Worm (Caenorhabditis elegans): ENCODE results near the gene Y38H6C.20.

Y38H6C.20 gene

ce11 chrV:20551096-20551495 is at the start of gene Y38H6C.20:
Y38H6C.20 (minus strand) TSS chrV:20551196.
- TF ChIP-seq C34F6.9 (tag; optimal IDR thresholded peaks at IDR 0.05) (no peak), fos-1 (tag; optimal IDR thresholded peaks at IDR 0.05) (no peak), mdl-1 (tag; optimal IDR thresholded peaks at IDR 0.05) (no peak), unc-62 (GFP tag; optimal IDR thresholded peaks at IDR 0.05) (no peak), dmd-4 (tag; optimal IDR thresholded peaks at IDR 0.05) (no peak), ceh-16 (tag; optimal IDR thresholded peaks at IDR 0.05) (no peak), ztf-1 (GFP tag; conservative IDR thresholded peaks at IDR 0.05) (no peak), elt-3 (tag; optimal IDR thresholded peaks at IDR 0.05) (no peak), nhr-129 (tag; optimal IDR thresholded peaks at IDR 0.05) (no peak), nhr-77 (tag; optimal IDR thresholded peaks at IDR 0.05) (no peak), nhr-25 (tag; optimal IDR thresholded peaks at IDR 0.05) (no peak), nhr-6 (tag; optimal IDR thresholded peaks at IDR 0.05) (no peak), nhr-10 (tag; optimal IDR thresholded peaks at IDR 0.05) (no peak), nhr-11 (tag; optimal IDR thresholded peaks at IDR 0.05) (no peak), zag-1 (tag; optimal IDR thresholded peaks at IDR 0.05) (no peak), nhr-12 (tag; optimal IDR thresholded peaks at IDR 0.05) (no peak), peb-1 (tag; optimal IDR thresholded peaks at IDR 0.05) (no peak), sem-4 (tag; optimal IDR thresholded peaks at IDR 0.05) (no peak)

- TF ChIP-seq snpc-4 (tag; optimal IDR thresholded peaks at IDR 0.05) (no peak), lin-11 (tag; optimal IDR thresholded peaks at IDR 0.05) (no peak), peb-1 (tag; optimal IDR thresholded peaks at IDR 0.05) (no peak), fos-1 (tag; optimal IDR thresholded peaks at IDR 0.05) (no peak)
Measured at ce11 chrV:20600704-20601103, 49.7 kb upstream of the Y38H6C.20 start.

ce11 chrV:20599795-20600194 is 48.8 kb upstream of the Y38H6C.20 start, which contains the start of gene col-163:
col-163 (plus strand) TSS chrV:20600095.
- no peak for TF ChIP-seq sma-3 (GFP tag; optimal IDR thresholded peaks at IDR 0.05)
- no peak for TF ChIP-seq nhr-77 (tag; optimal IDR thresholded peaks at IDR 0.05)
- no peak for TF ChIP-seq peb-1 (tag; optimal IDR thresholded peaks at IDR 0.05)
- TF ChIP-seq nhr-129 (tag; optimal IDR thresholded peaks at IDR 0.05), result no peak

- TF ChIP-seq dmd-4 (tag; optimal IDR thresholded peaks at IDR 0.05) (no peak), unc-62 (GFP tag; optimal IDR thresholded peaks at IDR 0.05) (no peak), nhr-23 (tag; optimal IDR thresholded peaks at IDR 0.05) (no peak)
Measured at ce11 chrV:20597076-20597475, 46.1 kb upstream of the Y38H6C.20 start, which contains the start of gene F46B3.1. F46B3.1 (minus strand) TSS chrV:20597176.

ce11 chrV:20595653-20596052 is 44.7 kb upstream of the Y38H6C.20 start, which contains the start of gene F26F2.11:
F26F2.11 (minus strand) TSS chrV:20595753.
- TF ChIP-seq sem-4 (tag; optimal IDR thresholded peaks at IDR 0.05) (no peak), nhr-11 (tag; optimal IDR thresholded peaks at IDR 0.05) (no peak), lin-11 (tag; optimal IDR thresholded peaks at IDR 0.05) (no peak), ztf-11 (tag; optimal IDR thresholded peaks at IDR 0.05) (no peak), aly-2 (tag; optimal IDR thresholded peaks at IDR 0.05) (no peak), unc-55 (GFP tag; optimal IDR thresholded peaks at IDR 0.05) (no peak), ZK546.5 (tag; optimal IDR thresholded peaks at IDR 0.05) (no peak), nhr-237 (tag; optimal IDR thresholded peaks at IDR 0.05) (no peak), R02D3.7 (tag; optimal IDR thresholded peaks at IDR 0.05) (no peak), mab-5 (tag; optimal IDR thresholded peaks at IDR 0.05) (no peak), nhr-21 (tag; optimal IDR thresholded peaks at IDR 0.05) (no peak), skn-1 (tag; optimal IDR thresholded peaks at IDR 0.05) (no peak), lin-39 (tag; optimal IDR thresholded peaks at IDR 0.05) (no peak), ztf-4 (tag; optimal IDR thresholded peaks at IDR 0.05) (no peak), ceh-16 (tag; optimal IDR thresholded peaks at IDR 0.05) (no peak)

ce11 chrV:20594746-20595145 is 43.8 kb upstream of the Y38H6C.20 start, which contains the start of gene F26F2.10:
F26F2.10 (minus strand) TSS chrV:20594846.
- no peak for TF ChIP-seq ceh-16 (tag; optimal IDR thresholded peaks at IDR 0.05)
- no peak for TF ChIP-seq ztf-11 (tag; optimal IDR thresholded peaks at IDR 0.05)
- TF ChIP-seq ama-1 (optimal IDR thresholded peaks at IDR 0.05), result no peak
- TF ChIP-seq nhr-23 (tag; optimal IDR thresholded peaks at IDR 0.05), result no peak
- no peak for TF ChIP-seq unc-39 (tag; optimal IDR thresholded peaks at IDR 0.05)
- no peak for TF ChIP-seq aly-2 (tag; optimal IDR thresholded peaks at IDR 0.05)
- TF ChIP-seq ztf-1 (GFP tag; conservative IDR thresholded peaks at IDR 0.05), result no peak
- no peak for TF ChIP-seq unc-55 (GFP tag; optimal IDR thresholded peaks at IDR 0.05)
- TF ChIP-seq lin-11 (tag; optimal IDR thresholded peaks at IDR 0.05), result no peak
- no peak for TF ChIP-seq blmp-1 (tag; optimal IDR thresholded peaks at IDR 0.05; ENCODE audit: insufficient read depth)
- no peak for TF ChIP-seq lsy-2 (tag; optimal IDR thresholded peaks at IDR 0.05)
- no peak for TF ChIP-seq nhr-77 (tag; optimal IDR thresholded peaks at IDR 0.05)
- no peak for TF ChIP-seq snpc-4 (tag; optimal IDR thresholded peaks at IDR 0.05)
- TF ChIP-seq elt-1 (tag; optimal IDR thresholded peaks at IDR 0.05), result no peak
- no peak for TF ChIP-seq zag-1 (tag; optimal IDR thresholded peaks at IDR 0.05)
- TF ChIP-seq nhr-129 (tag; optimal IDR thresholded peaks at IDR 0.05), result no peak
- TF ChIP-seq peb-1 (tag; optimal IDR thresholded peaks at IDR 0.05), result no peak
